Fruit fly (Drosophila melanogaster): ENCODE measurements around the gene CG14147.

DNA sequence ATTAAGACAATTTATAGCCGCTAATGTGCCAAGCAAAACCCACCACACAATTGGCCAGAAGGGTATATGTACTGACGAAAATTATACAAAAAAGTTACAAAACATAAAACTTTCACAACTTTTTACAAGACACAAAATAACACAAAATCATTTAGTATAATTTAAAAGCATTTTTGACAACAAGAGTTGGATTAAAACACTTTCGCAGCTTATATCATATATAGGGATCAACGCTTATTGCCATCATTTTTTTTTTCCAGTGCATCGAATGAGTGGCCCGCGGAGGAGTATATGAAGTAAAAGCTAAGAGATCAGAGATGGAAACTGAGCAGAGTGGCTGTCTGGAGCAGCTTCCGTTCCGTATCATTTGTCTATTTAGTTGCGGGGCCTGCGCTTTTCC lies 3.8 kb upstream of the CG14147 start:
- TF ChIP-seq Crg-1 (GFP tag; optimal IDR thresholded peaks at IDR 0.05) (no peak), Clk (GFP tag; optimal IDR thresholded peaks at IDR 0.05) (no peak), cnc (optimal IDR thresholded peaks at IDR 0.05) (no peak), tj (GFP tag; optimal IDR thresholded peaks at IDR 0.05) (no peak), CG5204 (GFP tag; optimal IDR thresholded peaks at IDR 0.05) (no peak), kay (GFP tag; ENCODE audit: borderline replicate concordance) (no peak)
